Fruit fly (Drosophila melanogaster): ENCODE results near the gene CG32305.

DNA sequence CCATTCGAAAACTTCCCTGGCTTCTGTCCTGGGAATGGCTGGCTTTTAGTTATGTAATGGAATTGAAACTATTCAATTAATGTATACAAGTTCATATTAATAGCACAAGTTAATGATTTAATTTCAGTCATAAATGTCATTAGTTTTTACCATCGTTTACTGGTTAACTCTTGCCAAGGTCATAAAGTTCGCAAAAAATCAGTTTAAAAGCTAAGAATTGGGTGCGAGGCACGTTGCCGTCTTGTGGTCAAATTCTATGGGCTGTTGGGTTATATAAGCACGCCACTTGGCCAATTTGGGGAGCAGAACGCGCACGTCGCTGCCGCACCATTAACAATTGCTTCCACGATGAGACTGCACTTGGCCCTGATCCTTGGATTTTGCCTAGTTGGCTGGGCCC, 27.8 kb downstream of the CG32305 start, which contains the start of gene yellow-g2:
- TF ChIP-seq CG8478 (optimal IDR thresholded peaks at IDR 0.05) (no peak), CTCF (optimal IDR thresholded peaks at IDR 0.05) (no peak)
